Worm (Caenorhabditis elegans) whole organism, young adult: ENCODE data around the gene frh-1.
"Not testable (repeated sequence)": the region's sequence is repeated elsewhere in the genome, so short reads cannot be mapped to it uniquely, and the experiment has no call there.

Experiments
- ama-1 ChIP-seq, 3 experiments: fragments of 150-350 bp in 1 of 3; sonication (generic microtip) in 2 of 3; optimal IDR thresholded peaks; 2 replicates each; lab custom pipeline; 2014 to 2018; ENCODE audit warnings: missing biosample characterization in 2 of 3, missing genetic modification characterization in 2 of 3, missing genetic modification reagents in 2 of 3
- ets-4 ChIP-seq: fragments of 200-800 bp; sonication (Bioruptor generic); optimal IDR thresholded peaks from 2 replicates; lab custom pipeline; 2018; ENCODE audit warnings: mild to moderate bottlenecking, missing genetic modification characterization, missing compliant biosample characterization
- let-607 ChIP-seq, 2 experiments: fragments of 200-800 bp in 1 of 2; sonication (Bioruptor generic) in 1 of 2; sonication (generic microtip) in 1 of 2; optimal IDR thresholded peaks; 2 replicates each; lab custom pipeline; 2016 to 2018; ENCODE audit warnings: mild to moderate bottlenecking in 2 of 2, missing compliant biosample characterization in 2 of 2, missing genetic modification characterization in 2 of 2, moderate library complexity in 2 of 2, missing genotype in 1 of 2
- mcd-1 ChIP-seq: fragments of 200-800 bp; sonication (Bioruptor generic); IDR thresholded peaks from 2 replicates; pipeline ENCODE4 v1.3.6; 2022; ENCODE audit warnings: missing genetic modification reagents, missing genetic modification characterization, missing compliant biosample characterization
- mxl-1 ChIP-seq: sonication (generic microtip); optimal IDR thresholded peaks from 2 replicates; lab custom pipeline; 2016; ENCODE audit warnings: missing genetic modification characterization, missing compliant biosample characterization
- nfyb-1 ChIP-seq: fragments of 200-800 bp; sonication (Bioruptor generic); IDR thresholded peaks from 2 replicates; pipeline ENCODE4 v1.3.6; 2022; ENCODE audit warnings: missing genetic modification reagents, missing genetic modification characterization, missing compliant biosample characterization
- nhr-120 ChIP-seq: fragments of 200-800 bp; sonication (Bioruptor generic); IDR thresholded peaks from 2 replicates; pipeline ENCODE4 v1.3.6; 2022; ENCODE audit warnings: missing genetic modification characterization, missing compliant biosample characterization
- rec-8 ChIP-seq, 2 experiments: sonication (generic microtip); optimal IDR thresholded peaks; 2 replicates each; lab custom pipeline; 2016; ENCODE audit warnings: mild to moderate bottlenecking in 2 of 2, missing genetic modification characterization in 2 of 2, missing genetic modification reagents in 2 of 2, missing genotype in 2 of 2, missing biosample characterization in 1 of 2, missing compliant biosample characterization in 1 of 2, moderate library complexity in 1 of 2
- sea-2 ChIP-seq: fragments of 200-800 bp; sonication (Bioruptor generic); IDR thresholded peaks from 2 replicates; pipeline ENCODE4 v1.3.6; 2022; ENCODE audit warnings: missing genetic modification characterization, missing compliant biosample characterization
- somi-1 ChIP-seq: fragments of 200-800 bp; sonication (Bioruptor generic); optimal IDR thresholded peaks from 2 replicates; lab custom pipeline; 2018; ENCODE audit warnings: mild to moderate bottlenecking, missing genetic modification characterization, missing compliant biosample characterization
- tbx-9 ChIP-seq: sonication (generic microtip); optimal IDR thresholded peaks from 2 replicates; lab custom pipeline; 2016; ENCODE audit warnings: borderline replicate concordance, missing genetic modification characterization, inconsistent platforms, missing compliant biosample characterization
- tlf-1 ChIP-seq: fragments of 200-800 bp; sonication (Bioruptor generic); optimal IDR thresholded peaks from 2 replicates; lab custom pipeline; 2018; ENCODE audit warnings: mild to moderate bottlenecking, missing genetic modification characterization, missing compliant biosample characterization
- unc-62 ChIP-seq: fragments of 150-350 bp; optimal IDR thresholded peaks from 2 replicates; lab custom pipeline; 2014; ENCODE audit warnings: missing biosample characterization, missing genetic modification reagents, missing genetic modification characterization
- zfh-2 ChIP-seq: fragments of 200-800 bp; sonication (Bioruptor generic); conservative IDR thresholded peaks from 2 replicates; pipeline ENCODE4 v1.3.6; 2022; ENCODE audit warnings: missing genetic modification reagents, missing genetic modification characterization, missing compliant biosample characterization

DNA sequence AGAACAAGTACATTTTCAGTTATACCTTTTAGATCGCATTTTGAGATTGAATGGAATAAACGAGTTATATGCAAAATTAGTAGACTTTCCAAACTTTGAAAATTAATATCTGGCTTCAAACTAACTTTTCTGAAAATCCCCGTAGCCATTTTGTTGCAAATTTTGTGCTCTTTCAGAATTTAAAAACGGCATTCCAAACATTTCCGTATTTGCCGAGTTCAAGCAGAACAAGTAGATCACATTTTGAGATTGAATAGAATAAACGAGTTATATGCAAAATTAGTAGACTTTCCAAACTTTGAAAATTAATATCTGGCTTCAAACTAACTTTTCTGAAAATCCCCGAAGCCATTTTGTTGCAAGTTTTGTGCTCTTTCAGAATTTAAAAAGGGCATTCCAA lies 40.7 kb upstream of the frh-1 start, which contains the start of gene F55C12.2:
- TF ChIP-seq ama-1 (optimal IDR thresholded peaks at IDR 0.05; lab: Kevin White, UChicago); ama-1 (GFP tag; optimal IDR thresholded peaks at IDR 0.05; lab: Kevin White, UChicago); tbx-9; unc-62 (GFP tag; lab: Kevin White, UChicago); mcd-1 (GFP tag; lab: Robert Waterston, UW); somi-1 (GFP tag; lab: Kevin White, UChicago); tlf-1 (GFP tag; lab: Kevin White, UChicago); sea-2 (GFP tag; lab: Robert Waterston, UW); zfh-2; rec-8 (tag; optimal IDR thresholded peaks at IDR 0.05; lab: Kevin White, UChicago); let-607 (tag; optimal IDR thresholded peaks at IDR 0.05; lab: Kevin White, UChicago); ets-4 (GFP tag; lab: Kevin White, UChicago); nfyb-1; mxl-1 (tag; lab: Kevin White, UChicago); nhr-120 (GFP tag; lab: Robert Waterston, UW): not testable (repeated sequence)
